Worm (Caenorhabditis elegans) whole organism, young adult: ENCODE measurements around the gene T27A8.2.
A peak's percentile ranks its signal among the peaks of the same experiment; 100 is the strongest.

Source experiments
- F57A8.1 ChIP-seq: fragments of 200-800 bp; sonication (Bioruptor generic); optimal IDR thresholded peaks from 2 replicates; lab custom pipeline; 2018; ENCODE audit warnings: mild to moderate bottlenecking, missing genetic modification characterization, moderate library complexity, missing compliant biosample characterization
- K11D2.4 ChIP-seq: fragments of 200-800 bp; sonication (Bioruptor generic); IDR thresholded peaks from 2 replicates; pipeline ENCODE4 v1.3.6; 2022; ENCODE audit warnings: missing genetic modification reagents, missing genetic modification characterization, missing compliant biosample characterization
- K12H6.12 ChIP-seq: fragments of 200-800 bp; sonication (Bioruptor generic); optimal IDR thresholded peaks from 2 replicates; lab custom pipeline; 2018; ENCODE audit warnings: mild to moderate bottlenecking, missing genetic modification characterization, missing compliant biosample characterization
- Y53G8AR.9 ChIP-seq: fragments of 200-800 bp; sonication (Bioruptor generic); conservative IDR thresholded peaks from 2 replicates; pipeline ENCODE4 v1.3.6; 2022; ENCODE audit warnings: missing genetic modification reagents, missing genetic modification characterization, missing compliant biosample characterization
- Y56A3A.18 ChIP-seq: fragments of 200-800 bp; sonication (Bioruptor generic); IDR thresholded peaks from 2 replicates; pipeline ENCODE4 v1.3.6; 2022; ENCODE audit warnings: missing genetic modification reagents, missing genetic modification characterization, missing compliant biosample characterization
- akir-1 ChIP-seq: fragments of 200-800 bp; sonication (Bioruptor generic); optimal IDR thresholded peaks from 2 replicates; lab custom pipeline; 2018; ENCODE audit warnings: mild to moderate bottlenecking, missing genetic modification characterization, moderate library complexity, missing compliant biosample characterization
- attf-6 ChIP-seq: fragments of 200-800 bp; sonication (Bioruptor generic); IDR thresholded peaks from 2 replicates; pipeline ENCODE4 v1.3.6; 2022; ENCODE audit warnings: missing genetic modification reagents, missing genetic modification characterization, missing compliant biosample characterization
- cebp-1 ChIP-seq, 2 experiments: fragments of 200-800 bp in 1 of 2; sonication (Bioruptor generic) in 1 of 2; sonication (generic microtip) in 1 of 2; IDR thresholded peaks in 1 of 2; optimal IDR thresholded peaks in 1 of 2; 2 replicates each; pipeline versions ENCODE4 v1.3.6 to Lab custom; 2017 to 2022; ENCODE audit warnings: missing compliant biosample characterization in 2 of 2, missing genetic modification characterization in 2 of 2, mild to moderate bottlenecking in 1 of 2, missing genetic modification reagents in 1 of 2, moderate library complexity in 1 of 2
- chd-7 ChIP-seq: sonication (generic microtip); optimal IDR thresholded peaks from 2 replicates; lab custom pipeline; 2016; ENCODE audit warnings: mild to moderate bottlenecking, missing genetic modification characterization, moderate library complexity, missing compliant biosample characterization
- dox-1 ChIP-seq: fragments of 200-800 bp; sonication (Bioruptor generic); IDR thresholded peaks from 2 replicates; pipeline ENCODE4 v1.3.6; 2022; ENCODE audit warnings: missing genetic modification reagents, missing genetic modification characterization, missing compliant biosample characterization
- egrh-3 ChIP-seq: fragments of 200-800 bp; sonication (Bioruptor generic); IDR thresholded peaks from 2 replicates; pipeline ENCODE4 v1.3.6; 2022; ENCODE audit warnings: missing genetic modification reagents, missing genetic modification characterization, missing compliant biosample characterization
- gei-17 ChIP-seq: fragments of 200-800 bp; sonication (Bioruptor generic); optimal IDR thresholded peaks from 2 replicates; lab custom pipeline; 2018; ENCODE audit warnings: mild to moderate bottlenecking, missing genetic modification characterization, missing compliant biosample characterization
- hmg-1.2 ChIP-seq: fragments of 200-800 bp; sonication (Bioruptor generic); IDR thresholded peaks from 2 replicates; pipeline ENCODE4 v1.3.6; 2022; ENCODE audit warnings: missing genetic modification reagents, missing genetic modification characterization, missing compliant biosample characterization
- let-526 ChIP-seq: fragments of 200-800 bp; sonication (Bioruptor generic); IDR thresholded peaks from 2 replicates; pipeline ENCODE4 v1.3.6; 2022; ENCODE audit warnings: missing genetic modification reagents, missing genetic modification characterization, missing compliant biosample characterization
- lin-40 ChIP-seq: sonication (generic microtip); optimal IDR thresholded peaks from 2 replicates; lab custom pipeline; 2016; ENCODE audit warnings: missing genetic modification characterization, mild to moderate bottlenecking, missing compliant biosample characterization, missing genotype, missing genetic modification reagents
- mcd-1 ChIP-seq: fragments of 200-800 bp; sonication (Bioruptor generic); IDR thresholded peaks from 2 replicates; pipeline ENCODE4 v1.3.6; 2022; ENCODE audit warnings: missing genetic modification reagents, missing genetic modification characterization, missing compliant biosample characterization
- rcor-1 ChIP-seq: fragments of 200-800 bp; sonication (Bioruptor generic); IDR thresholded peaks from 2 replicates; pipeline ENCODE4 v1.3.6; 2022; ENCODE audit warnings: missing genetic modification reagents, missing genetic modification characterization, missing compliant biosample characterization
- somi-1 ChIP-seq: fragments of 200-800 bp; sonication (Bioruptor generic); optimal IDR thresholded peaks from 2 replicates; lab custom pipeline; 2018; ENCODE audit warnings: mild to moderate bottlenecking, missing genetic modification characterization, missing compliant biosample characterization
- tlf-1 ChIP-seq: fragments of 200-800 bp; sonication (Bioruptor generic); optimal IDR thresholded peaks from 2 replicates; lab custom pipeline; 2018; ENCODE audit warnings: mild to moderate bottlenecking, missing genetic modification characterization, missing compliant biosample characterization
- unc-130 ChIP-seq: sonication (generic microtip); optimal IDR thresholded peaks from 2 replicates; lab custom pipeline; 2016; ENCODE audit warnings: missing genetic modification reagents, missing genetic modification characterization, missing compliant biosample characterization
- unc-62 ChIP-seq: fragments of 150-350 bp; optimal IDR thresholded peaks from 2 replicates; lab custom pipeline; 2014; ENCODE audit warnings: missing biosample characterization, missing genetic modification reagents, missing genetic modification characterization
- zfh-2 ChIP-seq: fragments of 200-800 bp; sonication (Bioruptor generic); conservative IDR thresholded peaks from 2 replicates; pipeline ENCODE4 v1.3.6; 2022; ENCODE audit warnings: missing genetic modification reagents, missing genetic modification characterization, missing compliant biosample characterization
- ztf-18 ChIP-seq: sonication (generic microtip); optimal IDR thresholded peaks from 2 replicates; lab custom pipeline; 2016; ENCODE audit warnings: missing genotype, mild to moderate bottlenecking, missing genetic modification characterization, missing compliant biosample characterization
- ztf-22 ChIP-seq: fragments of 200-800 bp; sonication (Bioruptor generic); optimal IDR thresholded peaks from 2 replicates; lab custom pipeline; 2018; ENCODE audit warnings: mild to moderate bottlenecking, missing genetic modification characterization, moderate library complexity, missing compliant biosample characterization

The T27A8.2 gene

DNA sequence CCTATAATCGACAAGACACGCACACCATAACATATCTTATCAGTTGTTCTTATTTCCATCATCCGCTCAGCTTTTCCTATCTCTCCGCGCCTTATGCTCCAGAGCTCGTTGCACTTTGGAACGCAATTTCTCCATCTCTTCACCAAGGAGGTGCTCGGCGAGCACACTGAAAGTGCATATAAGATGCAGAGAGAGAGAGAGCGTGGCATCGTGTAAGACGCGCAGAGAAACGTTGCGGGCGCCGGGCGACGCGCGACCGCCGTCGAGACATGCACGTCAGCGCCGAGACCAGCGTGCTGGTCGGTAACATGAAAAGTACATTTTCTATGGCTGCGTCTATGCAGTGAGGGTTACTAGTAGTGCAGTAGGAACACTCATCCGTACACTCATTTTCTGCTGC is 34.2 kb downstream of the T27A8.2 start (continued):
- no peak for TF ChIP-seq unc-130 (GFP tag; lab: Kevin White, UChicago)
- TF ChIP-seq chd-7 (tag; lab: Kevin White, UChicago) = peak; percentile 75
- no peak for TF ChIP-seq unc-62
- peak; percentile 67 for TF ChIP-seq lin-40 (tag; lab: Kevin White, UChicago)
- TF ChIP-seq rcor-1 (GFP tag; lab: Robert Waterston, UW) = 0 out of 2 replicates have a peak, but pooled peaks have one; percentile 11
- TF ChIP-seq K12H6.12 (tag; lab: Kevin White, UChicago) = peak; percentile 70
- TF ChIP-seq zfh-2 (GFP tag; lab: Robert Waterston, UW) = peak; percentile 98
- peak; percentile 50 for TF ChIP-seq gei-17
- no peak; the same call in 1 of the 2 replicates for TF ChIP-seq let-526 (GFP tag; lab: Robert Waterston, UW)
- peak; percentile 70 for TF ChIP-seq ztf-22 (GFP tag; lab: Kevin White, UChicago)
- TF ChIP-seq cebp-1 (GFP tag; IDR thresholded peaks at IDR 0.05; lab: Robert Waterston, UW) = 0 out of 2 replicates have a peak, but pooled peaks have one; percentile 28
- peak; percentile 79 for TF ChIP-seq cebp-1 (tag; optimal IDR thresholded peaks at IDR 0.05; lab: Kevin White, UChicago)
- TF ChIP-seq hmg-1.2 (GFP tag; lab: Robert Waterston, UW) = peak; percentile 76; the same call in 1 of the 2 replicates
- peak; percentile 56; the same call in 1 of the 2 replicates for TF ChIP-seq K11D2.4 (GFP tag; lab: Robert Waterston, UW)
- peak; percentile 58 for TF ChIP-seq akir-1 (GFP tag; lab: Kevin White, UChicago)
- peak; percentile 72; the same call in 1 of the 2 replicates for TF ChIP-seq Y56A3A.18 (GFP tag; lab: Robert Waterston, UW)
- TF ChIP-seq Y53G8AR.9 = peak; percentile 65; the same call in 1 of the 2 replicates
- TF ChIP-seq attf-6 = no peak
- TF ChIP-seq egrh-3 = peak; percentile 57; the same call in 1 of the 2 replicates
- peak; percentile 59 for TF ChIP-seq mcd-1
- peak; percentile 32 for TF ChIP-seq F57A8.1 (GFP tag; lab: Kevin White, UChicago)
- TF ChIP-seq ztf-18 (tag; lab: Kevin White, UChicago) = peak; percentile 37
- peak; percentile 39 for TF ChIP-seq somi-1 (GFP tag; lab: Kevin White, UChicago)
- peak; percentile 83; the same call in 1 of the 2 replicates for TF ChIP-seq dox-1 (GFP tag; lab: Robert Waterston, UW)

DNA sequence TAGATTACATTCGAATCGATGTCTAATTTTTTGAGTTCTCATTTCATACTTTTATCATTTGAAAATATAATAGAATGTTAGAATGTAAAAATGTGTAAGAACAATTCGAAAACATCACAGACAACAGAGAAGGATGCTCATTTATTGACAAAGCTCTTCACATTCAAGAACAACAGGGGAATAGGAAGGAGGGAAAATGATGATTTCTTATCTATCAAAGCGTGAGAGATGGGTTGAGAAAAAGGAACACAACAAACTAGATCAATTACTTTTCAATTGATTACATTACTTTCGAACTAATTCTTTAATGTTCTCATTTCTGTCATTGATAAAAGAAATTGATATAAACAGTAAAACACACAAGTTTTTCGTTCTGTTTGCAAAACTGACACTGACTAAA is 41.9 kb downstream of the T27A8.2 start, which contains the start of the genes VB0395L.1 and nhx-1:
VB0395L.1 (minus strand) TSS at position 186 of the 400 bp plus-strand sequence.
nhx-1 (plus strand) TSS at position 326 of the 400 bp plus-strand sequence.
- no peak for TF ChIP-seq rcor-1 (GFP tag; lab: Robert Waterston, UW)
- no peak for TF ChIP-seq tlf-1
- no peak for TF ChIP-seq Y53G8AR.9
- TF ChIP-seq, all 124 proteins: peak for 0
